Worm (Caenorhabditis elegans) whole organism, midembryonic: ENCODE measurements around the gene ctsa-2.

ENCODE experiments used
- cog-1 ChIP-seq: sonication (generic microtip); optimal IDR thresholded peaks from 2 replicates; lab custom pipeline; 2016; ENCODE audit warnings: missing genetic modification characterization, missing compliant biosample characterization
- tab-1 ChIP-seq: fragments of 200-800 bp; sonication (Bioruptor generic); IDR thresholded peaks from 2 replicates; pipeline ENCODE4 v1.3.6; 2022; ENCODE audit warnings: missing genetic modification characterization, missing compliant biosample characterization

ce11 chrX:6435812-6436211 lies 5.4 kb upstream of the ctsa-2 start:
- TF ChIP-seq tab-1 (GFP tag; lab: Robert Waterston, UW), result no peak
- no peak for TF ChIP-seq cog-1 (tag; lab: Kevin White, UChicago)
